Worm (Caenorhabditis elegans) whole organism, early embryonic: ENCODE results near the gene Y41D4A.1.

Source experiments
- B0310.2 ChIP-seq: sonication (generic microtip); optimal IDR thresholded peaks from 2 replicates; lab custom pipeline; 2016; ENCODE audit warnings: mild to moderate bottlenecking, missing genetic modification characterization, missing compliant biosample characterization
- F13C5.2 ChIP-seq: sonication (generic microtip); optimal IDR thresholded peaks from 2 replicates; lab custom pipeline; 2017; ENCODE audit warnings: mild to moderate bottlenecking, missing genetic modification characterization, inconsistent platforms, missing compliant biosample characterization
- aly-1 ChIP-seq: sonication (generic microtip); optimal IDR thresholded peaks from 2 replicates; lab custom pipeline; 2016; ENCODE audit warnings: missing genetic modification characterization, missing compliant biosample characterization
- ama-1 ChIP-seq: fragments of 150-350 bp; optimal IDR thresholded peaks from 2 replicates; lab custom pipeline; 2014
- ceh-13 ChIP-seq: fragments of 200-800 bp; sonication (Bioruptor generic); optimal IDR thresholded peaks from 2 replicates; lab custom pipeline; 2018; ENCODE audit warnings: mild to moderate bottlenecking, missing genetic modification characterization, missing compliant biosample characterization
- ceh-36 ChIP-seq: sonication (generic microtip); optimal IDR thresholded peaks from 2 replicates; lab custom pipeline; 2016; ENCODE audit warnings: missing genetic modification characterization, inconsistent platforms, missing compliant biosample characterization
- ets-7 ChIP-seq: sonication (generic microtip); optimal IDR thresholded peaks from 2 replicates; lab custom pipeline; 2016; ENCODE audit warnings: missing genotype, missing genetic modification characterization, missing compliant biosample characterization
- flt-1 ChIP-seq: fragments of 200-800 bp; sonication (Bioruptor generic); IDR thresholded peaks from 2 replicates; pipeline ENCODE4 v1.3.6; 2022; ENCODE audit warnings: missing genetic modification characterization, missing compliant biosample characterization
- hmbx-1 ChIP-seq: sonication (generic microtip); optimal IDR thresholded peaks from 2 replicates; lab custom pipeline; 2016; ENCODE audit warnings: mild to moderate bottlenecking, missing genetic modification characterization, missing compliant biosample characterization
- hmg-4 ChIP-seq: fragments of 200-800 bp; sonication (Bioruptor generic); optimal IDR thresholded peaks from 2 replicates; lab custom pipeline; 2018; ENCODE audit warnings: mild to moderate bottlenecking, missing genetic modification characterization, missing compliant biosample characterization
- hnd-1 ChIP-seq: sonication (generic microtip); optimal IDR thresholded peaks from 2 replicates; lab custom pipeline; 2016; ENCODE audit warnings: missing genetic modification characterization, missing compliant biosample characterization
- pes-1 ChIP-seq: fragments of 200-800 bp; sonication (Bioruptor generic); IDR thresholded peaks from 2 replicates; pipeline ENCODE4 v1.3.6; 2022; ENCODE audit warnings: missing genetic modification reagents, missing genetic modification characterization, missing compliant biosample characterization
- scrt-1 ChIP-seq: fragments of 200-800 bp; sonication (Bioruptor generic); IDR thresholded peaks from 2 replicates; pipeline ENCODE4 v1.3.6; 2022; ENCODE audit warnings: missing genetic modification characterization, missing compliant biosample characterization
- sea-1 ChIP-seq: fragments of 200-800 bp; sonication (Bioruptor generic); conservative IDR thresholded peaks from 2 replicates; pipeline ENCODE4 v1.3.6; 2022; ENCODE audit warnings: missing genetic modification characterization, missing compliant biosample characterization
- tbx-11 ChIP-seq: fragments of 200-800 bp; sonication (Bioruptor generic); IDR thresholded peaks from 2 replicates; pipeline ENCODE4 v1.3.6; 2022; ENCODE audit warnings: missing genetic modification characterization, missing compliant biosample characterization
- tbx-37 ChIP-seq: fragments of 200-800 bp; sonication (Bioruptor generic); conservative IDR thresholded peaks from 2 replicates; pipeline ENCODE4 v1.3.6; 2022; ENCODE audit warnings: missing genetic modification reagents, missing genetic modification characterization, missing compliant biosample characterization
- tra-4 ChIP-seq: sonication (generic microtip); optimal IDR thresholded peaks from 2 replicates; lab custom pipeline; 2017; ENCODE audit warnings: missing genetic modification characterization, missing compliant biosample characterization

The Y41D4A.1 gene

ce11 chrIV:1821550-1821949, 49.6 kb downstream of the Y41D4A.1 start, which contains the start of gene Y38C1BA.4:
Gene Y38C1BA.4 (plus strand): TSS chrIV:1821850.
- TF ChIP-seq ceh-13 (GFP tag; lab: Kevin White, UChicago) (no peak), B0310.2 (tag; lab: Kevin White, UChicago) (no peak), pes-1 (GFP tag; lab: Robert Waterston, UW) (no peak), hmg-4 (no peak), scrt-1 (GFP tag; lab: Robert Waterston, UW) (no peak), tbx-11 (GFP tag; lab: Robert Waterston, UW) (no peak), hnd-1 (tag; lab: Kevin White, UChicago) (no peak), sea-1 (GFP tag; lab: Robert Waterston, UW) (no peak), hmbx-1 (tag; lab: Kevin White, UChicago) (no peak), flt-1 (GFP tag; lab: Robert Waterston, UW) (no peak), tra-4 (tag; lab: Kevin White, UChicago) (no peak), ama-1 (lab: Kevin White, UChicago) (no peak), tbx-37 (GFP tag; lab: Robert Waterston, UW) (no peak), F13C5.2 (tag; lab: Kevin White, UChicago) (no peak), ets-7 (tag; lab: Kevin White, UChicago) (no peak), aly-1 (no peak), ceh-36 (no peak)

- TF ChIP-seq aly-1: no peak
- peak; percentile 36 for TF ChIP-seq F13C5.2 (tag; lab: Kevin White, UChicago)
Measured at ce11 chrIV:1824065-1824531, 52.2 kb downstream of the Y41D4A.1 start, which contains the start of gene cmk-1. Gene cmk-1 (plus strand): TSS chrIV:1824481.
